Worm (Caenorhabditis elegans) whole organism, early embryonic: ENCODE measurements around the gene dph-1.

ENCODE experiments used
- B0310.2 ChIP-seq: sonication (generic microtip); optimal IDR thresholded peaks from 2 replicates; lab custom pipeline; 2016; ENCODE audit warnings: mild to moderate bottlenecking, missing genetic modification characterization, missing compliant biosample characterization
- F13C5.2 ChIP-seq: sonication (generic microtip); optimal IDR thresholded peaks from 2 replicates; lab custom pipeline; 2017; ENCODE audit warnings: mild to moderate bottlenecking, missing genetic modification characterization, inconsistent platforms, missing compliant biosample characterization
- aly-1 ChIP-seq: sonication (generic microtip); optimal IDR thresholded peaks from 2 replicates; lab custom pipeline; 2016; ENCODE audit warnings: missing genetic modification characterization, missing compliant biosample characterization
- ama-1 ChIP-seq: fragments of 150-350 bp; optimal IDR thresholded peaks from 2 replicates; lab custom pipeline; 2014
- ceh-13 ChIP-seq: fragments of 200-800 bp; sonication (Bioruptor generic); optimal IDR thresholded peaks from 2 replicates; lab custom pipeline; 2018; ENCODE audit warnings: mild to moderate bottlenecking, missing genetic modification characterization, missing compliant biosample characterization
- ceh-36 ChIP-seq: sonication (generic microtip); optimal IDR thresholded peaks from 2 replicates; lab custom pipeline; 2016; ENCODE audit warnings: missing genetic modification characterization, inconsistent platforms, missing compliant biosample characterization
- ets-7 ChIP-seq: sonication (generic microtip); optimal IDR thresholded peaks from 2 replicates; lab custom pipeline; 2016; ENCODE audit warnings: missing genotype, missing genetic modification characterization, missing compliant biosample characterization
- flt-1 ChIP-seq: fragments of 200-800 bp; sonication (Bioruptor generic); IDR thresholded peaks from 2 replicates; pipeline ENCODE4 v1.3.6; 2022; ENCODE audit warnings: missing genetic modification characterization, missing compliant biosample characterization
- hmbx-1 ChIP-seq: sonication (generic microtip); optimal IDR thresholded peaks from 2 replicates; lab custom pipeline; 2016; ENCODE audit warnings: mild to moderate bottlenecking, missing genetic modification characterization, missing compliant biosample characterization
- hmg-4 ChIP-seq: fragments of 200-800 bp; sonication (Bioruptor generic); optimal IDR thresholded peaks from 2 replicates; lab custom pipeline; 2018; ENCODE audit warnings: mild to moderate bottlenecking, missing genetic modification characterization, missing compliant biosample characterization
- hnd-1 ChIP-seq: sonication (generic microtip); optimal IDR thresholded peaks from 2 replicates; lab custom pipeline; 2016; ENCODE audit warnings: missing genetic modification characterization, missing compliant biosample characterization
- pes-1 ChIP-seq: fragments of 200-800 bp; sonication (Bioruptor generic); IDR thresholded peaks from 2 replicates; pipeline ENCODE4 v1.3.6; 2022; ENCODE audit warnings: missing genetic modification reagents, missing genetic modification characterization, missing compliant biosample characterization
- scrt-1 ChIP-seq: fragments of 200-800 bp; sonication (Bioruptor generic); IDR thresholded peaks from 2 replicates; pipeline ENCODE4 v1.3.6; 2022; ENCODE audit warnings: missing genetic modification characterization, missing compliant biosample characterization
- sea-1 ChIP-seq: fragments of 200-800 bp; sonication (Bioruptor generic); conservative IDR thresholded peaks from 2 replicates; pipeline ENCODE4 v1.3.6; 2022; ENCODE audit warnings: missing genetic modification characterization, missing compliant biosample characterization
- tbx-11 ChIP-seq: fragments of 200-800 bp; sonication (Bioruptor generic); IDR thresholded peaks from 2 replicates; pipeline ENCODE4 v1.3.6; 2022; ENCODE audit warnings: missing genetic modification characterization, missing compliant biosample characterization
- tbx-37 ChIP-seq: fragments of 200-800 bp; sonication (Bioruptor generic); conservative IDR thresholded peaks from 2 replicates; pipeline ENCODE4 v1.3.6; 2022; ENCODE audit warnings: missing genetic modification reagents, missing genetic modification characterization, missing compliant biosample characterization
- tra-4 ChIP-seq: sonication (generic microtip); optimal IDR thresholded peaks from 2 replicates; lab custom pipeline; 2017; ENCODE audit warnings: missing genetic modification characterization, missing compliant biosample characterization

dph-1 gene

DNA sequence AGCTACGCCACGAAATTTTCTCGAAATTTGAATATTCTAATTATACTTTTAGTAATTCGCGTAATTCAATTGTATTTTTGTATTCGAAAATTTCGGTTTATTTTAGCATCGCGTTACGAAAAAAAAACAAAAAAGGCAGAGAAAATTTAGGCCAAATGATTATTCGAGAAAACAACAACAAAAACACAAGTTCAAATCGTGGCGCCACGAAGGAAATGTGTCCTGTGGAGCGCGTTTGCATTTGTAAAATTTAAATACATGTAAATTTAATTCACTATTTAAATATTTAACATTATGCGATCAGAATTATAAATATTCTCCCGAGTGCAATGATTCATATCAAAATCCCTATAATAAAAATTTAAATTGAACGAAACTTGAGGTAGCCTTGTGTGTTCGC is 17.0 kb downstream of the dph-1 start:
- TF ChIP-seq ets-7 (tag; lab: Kevin White, UChicago) (no peak), F13C5.2 (tag; lab: Kevin White, UChicago) (no peak), flt-1 (GFP tag; lab: Robert Waterston, UW) (no peak), pes-1 (GFP tag; lab: Robert Waterston, UW) (no peak), scrt-1 (GFP tag; lab: Robert Waterston, UW) (no peak), aly-1 (tag; lab: Kevin White, UChicago) (no peak), hmg-4 (no peak), sea-1 (GFP tag; lab: Robert Waterston, UW) (no peak), tbx-11 (no peak), ceh-36 (no peak), tra-4 (no peak), hnd-1 (tag; lab: Kevin White, UChicago) (no peak), B0310.2 (tag; lab: Kevin White, UChicago) (no peak), ama-1 (lab: Kevin White, UChicago) (no peak), hmbx-1 (tag; lab: Kevin White, UChicago) (no peak), tbx-37 (GFP tag; lab: Robert Waterston, UW) (no peak), ceh-13 (no peak)

ce11 chrIII:3724880-3725279 is 18.2 kb downstream of the dph-1 start, which contains the start of gene C14B1.12:
TSS of gene C14B1.12 (minus strand) at chrIII:3724980.
- no peak for TF ChIP-seq tbx-11
- no peak for TF ChIP-seq tra-4

ce11 chrIII:3726443-3726842 is 19.8 kb downstream of the dph-1 start, which contains the start of gene gldi-5:
TSS of gene gldi-5 (minus strand) at chrIII:3726500.
- TF ChIP-seq ama-1 (lab: Kevin White, UChicago) = no peak
- no peak for TF ChIP-seq flt-1 (GFP tag; lab: Robert Waterston, UW)
- TF ChIP-seq ets-7 (tag; lab: Kevin White, UChicago) = no peak
- no peak for TF ChIP-seq F13C5.2 (tag; lab: Kevin White, UChicago)
- TF ChIP-seq tra-4 = no peak
- no peak for TF ChIP-seq sea-1 (GFP tag; lab: Robert Waterston, UW)
- no peak for TF ChIP-seq ceh-36
- no peak for TF ChIP-seq tbx-11
- no peak for TF ChIP-seq hnd-1 (tag; lab: Kevin White, UChicago)
- TF ChIP-seq ceh-13 = no peak
- TF ChIP-seq aly-1 (tag; lab: Kevin White, UChicago) = no peak
- no peak for TF ChIP-seq B0310.2 (tag; lab: Kevin White, UChicago)
- TF ChIP-seq pes-1 (GFP tag; lab: Robert Waterston, UW) = no peak
- no peak for TF ChIP-seq scrt-1 (GFP tag; lab: Robert Waterston, UW)
- no peak for TF ChIP-seq hmg-4
- TF ChIP-seq tbx-37 (GFP tag; lab: Robert Waterston, UW) = no peak
- TF ChIP-seq hmbx-1 (tag; lab: Kevin White, UChicago) = no peak

- no peak for TF ChIP-seq B0310.2 (tag; lab: Kevin White, UChicago)
- TF ChIP-seq ceh-36 = no peak
- TF ChIP-seq pes-1 (GFP tag; lab: Robert Waterston, UW) = no peak
- no peak for TF ChIP-seq tbx-11
- no peak for TF ChIP-seq F13C5.2 (tag; lab: Kevin White, UChicago)
- no peak for TF ChIP-seq ets-7 (tag; lab: Kevin White, UChicago)
- no peak for TF ChIP-seq sea-1 (GFP tag; lab: Robert Waterston, UW)
- TF ChIP-seq hnd-1 (tag; lab: Kevin White, UChicago) = no peak
- no peak for TF ChIP-seq scrt-1 (GFP tag; lab: Robert Waterston, UW)
- TF ChIP-seq aly-1 (tag; lab: Kevin White, UChicago) = no peak
- no peak for TF ChIP-seq tbx-37 (GFP tag; lab: Robert Waterston, UW)
- no peak for TF ChIP-seq flt-1 (GFP tag; lab: Robert Waterston, UW)
- TF ChIP-seq hmbx-1 (tag; lab: Kevin White, UChicago) = no peak
- no peak for TF ChIP-seq tra-4
- TF ChIP-seq ceh-13 = no peak
- TF ChIP-seq hmg-4 = no peak
- no peak for TF ChIP-seq ama-1 (lab: Kevin White, UChicago)
These were observed 22.8 kb downstream of the dph-1 start, which contains the start of gene F34D10.9 for ce11 chrIII:3729520-3729919. TSS of gene F34D10.9 (minus strand) at chrIII:3729620.

ce11 chrIII:3730475-3730874 is 23.8 kb downstream of the dph-1 start, which contains the start of gene F34D10.8:
TSS of gene F34D10.8 (plus strand) at chrIII:3730775.
- no peak for TF ChIP-seq ets-7 (tag; lab: Kevin White, UChicago)
- no peak for TF ChIP-seq ceh-36
- no peak for TF ChIP-seq aly-1 (tag; lab: Kevin White, UChicago)
- TF ChIP-seq hnd-1 (tag; lab: Kevin White, UChicago) = no peak
- TF ChIP-seq B0310.2 (tag; lab: Kevin White, UChicago) = no peak
- no peak for TF ChIP-seq tbx-11
- no peak for TF ChIP-seq scrt-1 (GFP tag; lab: Robert Waterston, UW)
- no peak for TF ChIP-seq ama-1 (lab: Kevin White, UChicago)
- no peak for TF ChIP-seq tbx-37 (GFP tag; lab: Robert Waterston, UW)

DNA sequence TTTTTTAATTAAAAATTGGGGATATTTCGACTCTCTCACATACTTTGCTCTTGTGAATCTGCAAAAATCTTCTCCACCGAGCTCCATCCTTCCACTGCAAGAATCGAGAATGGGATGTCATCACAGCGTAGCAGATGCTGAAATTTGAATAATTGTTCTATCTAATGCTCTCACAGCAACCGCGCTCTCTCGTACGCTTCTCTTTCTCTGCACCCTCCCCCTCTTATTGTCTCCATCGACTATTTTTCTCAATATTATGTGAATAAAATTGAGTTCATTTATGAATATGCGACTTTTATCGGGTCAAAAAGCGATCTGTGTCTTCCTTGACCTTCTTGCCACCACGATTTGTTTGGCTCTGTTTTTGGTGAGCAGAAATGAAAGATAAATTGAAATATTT is 27.3 kb downstream of the dph-1 start, which contains the start of gene F34D10.3:
F34D10.3 (plus strand) TSS at position 249 of the 400 bp plus-strand sequence.
- no peak for TF ChIP-seq pes-1 (GFP tag; lab: Robert Waterston, UW)
- no peak for TF ChIP-seq sea-1 (GFP tag; lab: Robert Waterston, UW)
- TF ChIP-seq aly-1 (tag; lab: Kevin White, UChicago) = no peak

ce11 chrIII:3734990-3735389 is 28.3 kb downstream of the dph-1 start, which contains the start of gene evl-18:
TSS of gene evl-18 (minus strand) at chrIII:3735039.
- no peak for TF ChIP-seq hnd-1 (tag; lab: Kevin White, UChicago)
- TF ChIP-seq B0310.2 (tag; lab: Kevin White, UChicago) = no peak
- no peak for TF ChIP-seq ceh-36
- no peak for TF ChIP-seq ceh-13
- no peak for TF ChIP-seq flt-1 (GFP tag; lab: Robert Waterston, UW)
- TF ChIP-seq pes-1 (GFP tag; lab: Robert Waterston, UW) = no peak
